Worm (Caenorhabditis elegans) whole organism, mixed stage, embryonic: ENCODE measurements around the gene C09B8.3.

Experiments used
- M03D4.4 ChIP-seq: sonication (generic microtip); optimal IDR thresholded peaks from 2 replicates; lab custom pipeline; 2017; ENCODE audit warnings: mild to moderate bottlenecking, missing genetic modification characterization, missing compliant biosample characterization
- blmp-1 ChIP-seq: fragments of 150-350 bp; optimal IDR thresholded peaks from 2 replicates; lab custom pipeline; 2014; ENCODE audit warnings: missing biosample characterization, missing genetic modification characterization
- ceh-43 ChIP-seq: fragments of 200-800 bp; sonication (Bioruptor generic); optimal IDR thresholded peaks from 2 replicates; lab custom pipeline; 2018; ENCODE audit warnings: mild to moderate bottlenecking, missing genetic modification characterization, moderate library complexity, missing compliant biosample characterization
- ceh-83 ChIP-seq: fragments of 200-800 bp; sonication (Bioruptor generic); optimal IDR thresholded peaks from 2 replicates; lab custom pipeline; 2018; ENCODE audit warnings: mild to moderate bottlenecking, missing genetic modification characterization, missing compliant biosample characterization
- ces-1 ChIP-seq: fragments of 150-350 bp; optimal IDR thresholded peaks from 2 replicates; lab custom pipeline; 2014; ENCODE audit warnings: missing biosample characterization, missing genetic modification reagents, missing genetic modification characterization
- cnd-1 ChIP-seq: fragments of 200-800 bp; sonication (Bioruptor generic); optimal IDR thresholded peaks from 2 replicates; lab custom pipeline; 2018; ENCODE audit warnings: mild to moderate bottlenecking, missing genetic modification characterization, missing compliant biosample characterization
- drap-1 ChIP-seq: fragments of 200-800 bp; sonication (Bioruptor generic); optimal IDR thresholded peaks from 3 replicates; lab custom pipeline; 2018; ENCODE audit warnings: mild to moderate bottlenecking, missing genetic modification characterization, missing compliant biosample characterization
- elt-3 ChIP-seq: fragments of 150-350 bp; optimal IDR thresholded peaks from 2 replicates; lab custom pipeline; 2014; ENCODE audit warnings: missing biosample characterization, missing genetic modification characterization
- ham-2 ChIP-seq: fragments of 200-800 bp; sonication (Bioruptor generic); optimal IDR thresholded peaks from 2 replicates; lab custom pipeline; 2018; ENCODE audit warnings: mild to moderate bottlenecking, missing genetic modification characterization, missing compliant biosample characterization
- hlh-1 ChIP-seq: fragments of 150-350 bp; optimal IDR thresholded peaks from 2 replicates; lab custom pipeline; 2014; ENCODE audit warnings: missing biosample characterization, missing genetic modification reagents, missing genetic modification characterization
- lin-13 ChIP-seq: fragments of 150-350 bp; optimal IDR thresholded peaks from 2 replicates; lab custom pipeline; 2014; ENCODE audit warnings: missing biosample characterization, missing genetic modification characterization
- lsy-2 ChIP-seq: fragments of 150-350 bp; optimal IDR thresholded peaks from 2 replicates; lab custom pipeline; 2014; ENCODE audit warnings: missing biosample characterization, missing genetic modification characterization
- mab-5 ChIP-seq: fragments of 150-350 bp; optimal IDR thresholded peaks from 2 replicates; lab custom pipeline; 2014; ENCODE audit warnings: missing biosample characterization, missing genetic modification characterization
- mep-1 ChIP-seq: fragments of 150-350 bp; optimal IDR thresholded peaks from 2 replicates; lab custom pipeline; 2017; ENCODE audit warnings: missing biosample characterization, missing genetic modification reagents, missing genetic modification characterization, inconsistent platforms
- mls-2 ChIP-seq: sonication (generic microtip); optimal IDR thresholded peaks from 2 replicates; lab custom pipeline; 2016; ENCODE audit warnings: mild to moderate bottlenecking, missing genetic modification characterization, moderate library complexity, missing compliant biosample characterization
- nhr-12 ChIP-seq: fragments of 150-350 bp; optimal IDR thresholded peaks from 2 replicates; lab custom pipeline; 2014; ENCODE audit warnings: missing biosample characterization, missing genetic modification characterization
- nhr-2 ChIP-seq: fragments of 150-350 bp; optimal IDR thresholded peaks from 2 replicates; lab custom pipeline; 2014; ENCODE audit warnings: missing biosample characterization, missing genetic modification characterization
- nhr-237 ChIP-seq: fragments of 150-350 bp; optimal IDR thresholded peaks from 2 replicates; lab custom pipeline; 2014; ENCODE audit warnings: missing biosample characterization, missing genetic modification characterization
- nhr-28 ChIP-seq: fragments of 150-350 bp; optimal IDR thresholded peaks from 2 replicates; lab custom pipeline; 2014; ENCODE audit warnings: missing biosample characterization, missing genetic modification characterization
- nhr-76 ChIP-seq: sonication (generic microtip); optimal IDR thresholded peaks from 2 replicates; lab custom pipeline; 2017; ENCODE audit warnings: missing biosample characterization, missing genetic modification characterization
- pha-4 ChIP-seq: fragments of 150-350 bp; optimal IDR thresholded peaks from 2 replicates; lab custom pipeline; 2018; ENCODE audit warnings: missing biosample characterization, missing genetic modification reagents, missing genetic modification characterization
- sem-2 ChIP-seq: fragments of 200-800 bp; sonication (Bioruptor generic); optimal IDR thresholded peaks from 2 replicates; lab custom pipeline; 2018; ENCODE audit warnings: mild to moderate bottlenecking, missing genetic modification characterization, missing compliant biosample characterization
- snpc-4 ChIP-seq: fragments of 150-350 bp; optimal IDR thresholded peaks from 2 replicates; lab custom pipeline; 2014; ENCODE audit warnings: missing biosample characterization, missing genetic modification characterization
- sptf-1 ChIP-seq: sonication (generic microtip); optimal IDR thresholded peaks from 2 replicates; lab custom pipeline; 2017; ENCODE audit warnings: mild to moderate bottlenecking, missing genetic modification characterization, moderate library complexity, missing compliant biosample characterization
- unc-120 ChIP-seq: sonication (generic microtip); optimal IDR thresholded peaks from 2 replicates; lab custom pipeline; 2017; ENCODE audit warnings: missing genetic modification characterization, missing compliant biosample characterization; ENCODE audit not compliant: poor library complexity, severe bottlenecking
- unc-39 ChIP-seq: fragments of 150-350 bp; optimal IDR thresholded peaks from 2 replicates; lab custom pipeline; 2014; ENCODE audit warnings: missing biosample characterization, missing genetic modification characterization
- unc-62 ChIP-seq: fragments of 150-350 bp; optimal IDR thresholded peaks from 2 replicates; lab custom pipeline; 2014; ENCODE audit warnings: missing biosample characterization, missing genetic modification reagents, missing genetic modification characterization
- zip-8 ChIP-seq: fragments of 150-350 bp; optimal IDR thresholded peaks from 2 replicates; lab custom pipeline; 2014; ENCODE audit warnings: missing biosample characterization, missing genetic modification characterization
- ztf-11 ChIP-seq: fragments of 150-350 bp; optimal IDR thresholded peaks from 2 replicates; lab custom pipeline; 2014; ENCODE audit warnings: missing biosample characterization, missing genetic modification characterization

Gene C09B8.3

ce11 chrX:5987910-5988309 lies 22.6 kb downstream of the C09B8.3 start:
- TF ChIP-seq unc-39 (tag; lab: Kevin White, UChicago) (no peak), unc-120 (tag; lab: Kevin White, UChicago) (no peak), mls-2 (no peak)
- TF ChIP-seq, all 35 proteins: peak for 0

- no peak for TF ChIP-seq zip-8 (tag; lab: Kevin White, UChicago)
- no peak for TF ChIP-seq mls-2
- TF ChIP-seq snpc-4 (tag; lab: Kevin White, UChicago) = no peak
Measured at ce11 chrX:5985720-5986119, 24.8 kb downstream of the C09B8.3 start.

ce11 chrX:5984581-5985039 lies 25.9 kb downstream of the C09B8.3 start, which contains the start of gene klp-13:
Gene klp-13, plus strand, starts transcription at chrX:5984989.
- TF ChIP-seq blmp-1 (tag; lab: Kevin White, UChicago) (no peak), lin-13 (peak; percentile 51), nhr-76 (tag; lab: Kevin White, UChicago) (no peak), mls-2 (peak; percentile 76), ces-1 (GFP tag; lab: Kevin White, UChicago) (peak; percentile 70), mep-1 (tag; lab: Kevin White, UChicago) (peak; percentile 85), ztf-11 (tag; lab: Kevin White, UChicago) (no peak), hlh-1 (peak; percentile 80), sptf-1 (tag; lab: Kevin White, UChicago) (peak; percentile 75), pha-4 (peak; percentile 33), drap-1 (GFP tag; lab: Kevin White, UChicago) (peak; percentile 62), nhr-12 (peak; percentile 11), nhr-28 (tag; lab: Kevin White, UChicago) (no peak), nhr-2 (tag; lab: Kevin White, UChicago) (no peak), nhr-237 (tag; lab: Kevin White, UChicago) (peak; percentile 85), ham-2 (GFP tag; lab: Kevin White, UChicago) (peak; percentile 95), lsy-2 (peak; percentile 51), elt-3 (tag; lab: Kevin White, UChicago) (no peak), unc-62 (GFP tag; lab: Kevin White, UChicago) (peak; percentile 55), sem-2 (GFP tag; lab: Kevin White, UChicago) (no peak), unc-120 (tag; lab: Kevin White, UChicago) (peak; percentile 80)

- TF ChIP-seq sem-2 (GFP tag; lab: Kevin White, UChicago) (no peak), ceh-43 (GFP tag; lab: Kevin White, UChicago) (no peak), mep-1 (tag; lab: Kevin White, UChicago) (no peak), lsy-2 (no peak), nhr-28 (tag; lab: Kevin White, UChicago) (no peak), ceh-83 (GFP tag; lab: Kevin White, UChicago) (no peak), cnd-1 (tag; lab: Kevin White, UChicago) (no peak), ces-1 (GFP tag; lab: Kevin White, UChicago) (peak; percentile 90)
Measured at ce11 chrX:5983267-5983666, 27.2 kb downstream of the C09B8.3 start.

- TF ChIP-seq ztf-11 (tag; lab: Kevin White, UChicago) = no peak
- TF ChIP-seq mab-5 (tag; lab: Kevin White, UChicago) = no peak
- TF ChIP-seq M03D4.4 = no peak
- TF ChIP-seq ceh-43 (GFP tag; lab: Kevin White, UChicago) = no peak
Measured at ce11 chrX:5982799-5983198, 27.7 kb downstream of the C09B8.3 start.

- TF ChIP-seq mep-1 (tag; lab: Kevin White, UChicago) (peak; percentile 40), ces-1 (GFP tag; lab: Kevin White, UChicago) (peak; percentile 37), nhr-76 (tag; lab: Kevin White, UChicago) (no peak), hlh-1 (no peak), nhr-2 (tag; lab: Kevin White, UChicago) (no peak), cnd-1 (tag; lab: Kevin White, UChicago) (no peak)
Measured at ce11 chrX:5981698-5982097, 28.8 kb downstream of the C09B8.3 start.
